Fruit fly (Drosophila melanogaster) whole organism, embryonic: Measurements from ENCODE around the gene CG15461.

Experiments used
- Aef1 ChIP-seq: fragments of 200-800 bp; sonication (Bioruptor generic); IDR thresholded peaks from 3 replicates; pipeline ENCODE4 v1.3.6; 2022; ENCODE audit warnings: missing biosample characterization, missing genetic modification characterization
- CG10431 ChIP-seq: fragments of 200-800 bp; sonication (Bioruptor generic); optimal IDR thresholded peaks from 3 replicates; lab custom pipeline; 2018; ENCODE audit warnings: missing biosample characterization, mild to moderate bottlenecking, missing genetic modification characterization
- CG11085 ChIP-seq: fragments of 200-800 bp; sonication (Bioruptor generic); IDR thresholded peaks from 2 replicates; pipeline ENCODE4 v1.3.6; 2022; ENCODE audit warnings: missing biosample characterization, missing genetic modification characterization
- CG13123 ChIP-seq: fragments of 200-800 bp; sonication (Bioruptor generic); optimal IDR thresholded peaks from 2 replicates; lab custom pipeline; 2016; ENCODE audit warnings: missing biosample characterization, missing genetic modification characterization
- CG13296 ChIP-seq: fragments of 200-800 bp; sonication (Bioruptor generic); optimal IDR thresholded peaks from 3 replicates; lab custom pipeline; 2018; ENCODE audit warnings: missing biosample characterization, mild to moderate bottlenecking, missing genetic modification characterization
- CG1529 ChIP-seq: fragments of 200-800 bp; sonication (Bioruptor generic); optimal IDR thresholded peaks from 3 replicates; lab custom pipeline; 2018; ENCODE audit warnings: missing biosample characterization, missing genetic modification characterization
- CG17361 ChIP-seq: fragments of 200-800 bp; sonication (Bioruptor generic); IDR thresholded peaks from 3 replicates; pipeline ENCODE4 v1.3.6; 2022; ENCODE audit warnings: missing biosample characterization, missing genetic modification characterization
- CG18619 ChIP-seq: fragments of 200-800 bp; sonication (Bioruptor generic); optimal IDR thresholded peaks from 3 replicates; lab custom pipeline; 2017; ENCODE audit warnings: missing biosample characterization, mild to moderate bottlenecking, missing genetic modification characterization
- CG31224 ChIP-seq: fragments of 200-800 bp; sonication (Bioruptor generic); IDR thresholded peaks from 2 replicates; pipeline ENCODE4 v1.3.6; 2022; ENCODE audit warnings: missing biosample characterization, missing genetic modification characterization
- CG32772 ChIP-seq: fragments of 200-800 bp; sonication (Bioruptor generic); IDR thresholded peaks from 2 replicates; pipeline ENCODE4 v1.3.6; 2022; ENCODE audit warnings: missing biosample characterization, missing genetic modification characterization
- CG33557 ChIP-seq: fragments of 200-800 bp; sonication (Bioruptor generic); optimal IDR thresholded peaks from 2 replicates; lab custom pipeline; 2019; ENCODE audit warnings: missing biosample characterization, mild to moderate bottlenecking, missing genetic modification characterization, moderate library complexity
- CG3847 ChIP-seq: fragments of 200-800 bp; sonication (Bioruptor generic); IDR thresholded peaks from 2 replicates; pipeline ENCODE4 v1.3.6; 2022; ENCODE audit warnings: missing biosample characterization, missing genetic modification characterization
- CG4404 ChIP-seq: fragments of 200-800 bp; sonication (Bioruptor generic); IDR thresholded peaks from 2 replicates; pipeline ENCODE4 v1.3.6; 2022; ENCODE audit warnings: missing biosample characterization, missing genetic modification characterization
- CG4617 ChIP-seq: fragments of 200-800 bp; sonication (Bioruptor generic); optimal IDR thresholded peaks from 3 replicates; lab custom pipeline; 2016; ENCODE audit warnings: missing biosample characterization, missing genetic modification characterization, borderline replicate concordance
- CG7556 ChIP-seq: fragments of 200-800 bp; sonication (Bioruptor generic); optimal IDR thresholded peaks from 2 replicates; lab custom pipeline; 2017; ENCODE audit warnings: missing biosample characterization, mild to moderate bottlenecking, missing genetic modification characterization
- CG7745 ChIP-seq: fragments of 200-800 bp; sonication (Bioruptor generic); optimal IDR thresholded peaks from 2 replicates; lab custom pipeline; 2018; ENCODE audit warnings: missing biosample characterization, mild to moderate bottlenecking, missing genetic modification characterization, moderate library complexity
- CG8089 ChIP-seq: fragments of 200-800 bp; sonication (Bioruptor generic); optimal IDR thresholded peaks from 3 replicates; lab custom pipeline; 2016; ENCODE audit warnings: missing biosample characterization, missing genetic modification characterization
- CG8944 ChIP-seq: fragments of 200-800 bp; sonication (Bioruptor generic); optimal IDR thresholded peaks from 3 replicates; lab custom pipeline; 2016; ENCODE audit warnings: missing biosample characterization, missing genetic modification characterization
- Camta ChIP-seq: fragments of 200-800 bp; sonication (Bioruptor generic); optimal IDR thresholded peaks from 2 replicates; lab custom pipeline; 2016; ENCODE audit warnings: missing biosample characterization, missing genetic modification characterization
- D19B ChIP-seq: fragments of 200-800 bp; sonication (Bioruptor generic); optimal IDR thresholded peaks from 2 replicates; lab custom pipeline; 2017; ENCODE audit warnings: missing biosample characterization, mild to moderate bottlenecking, missing genetic modification characterization
- Deaf1 ChIP-seq: fragments of 200-800 bp; optimal IDR thresholded peaks from 3 replicates; lab custom pipeline; 2019; ENCODE audit warnings: missing biosample characterization, mild to moderate bottlenecking, missing genetic modification characterization, moderate library complexity
- Dp ChIP-seq: fragments of 200-800 bp; sonication (Bioruptor generic); optimal IDR thresholded peaks from 2 replicates; lab custom pipeline; 2018; ENCODE audit warnings: missing biosample characterization, mild to moderate bottlenecking, missing genetic modification characterization, moderate library complexity
- Fer1 ChIP-seq: fragments of 200-800 bp; sonication (Bioruptor generic); optimal IDR thresholded peaks from 2 replicates; lab custom pipeline; 2017; ENCODE audit warnings: missing biosample characterization, mild to moderate bottlenecking, missing genetic modification characterization
- Gsc ChIP-seq: fragments of 200-800 bp; sonication (Bioruptor generic); IDR thresholded peaks from 2 replicates; pipeline ENCODE4 v1.3.6; 2022; ENCODE audit warnings: missing biosample characterization, missing genetic modification characterization
- Gug ChIP-seq: fragments of 200-800 bp; sonication (Bioruptor generic); IDR thresholded peaks from 4 replicates; pipeline ENCODE4 v1.3.6; 2022; ENCODE audit warnings: missing biosample characterization, missing genetic modification characterization
- Hmx ChIP-seq: fragments of 200-800 bp; sonication (Bioruptor generic); optimal IDR thresholded peaks from 2 replicates; lab custom pipeline; 2016; ENCODE audit warnings: missing biosample characterization, missing genetic modification characterization
- NfI ChIP-seq: fragments of 200-800 bp; sonication (Bioruptor generic); optimal IDR thresholded peaks from 3 replicates; lab custom pipeline; 2018; ENCODE audit warnings: missing biosample characterization, mild to moderate bottlenecking, missing genetic modification characterization, moderate library complexity
- Opbp ChIP-seq: fragments of 200-800 bp; sonication (Bioruptor generic); IDR thresholded peaks from 3 replicates; pipeline ENCODE4 v1.3.6; 2022; ENCODE audit warnings: missing biosample characterization, missing genetic modification characterization; ENCODE audit not compliant: partially characterized antibody
- Scr ChIP-seq: fragments of 200-800 bp; sonication (Bioruptor generic); IDR thresholded peaks from 2 replicates; pipeline ENCODE4 v1.3.6; 2022; ENCODE audit warnings: missing biosample characterization, missing genetic modification characterization; ENCODE audit not compliant: partially characterized antibody
- bbx ChIP-seq: fragments of 200-800 bp; sonication (Bioruptor generic); IDR thresholded peaks from 2 replicates; pipeline ENCODE4 v1.3.6; 2022; ENCODE audit warnings: missing biosample characterization, missing genetic modification characterization; ENCODE audit not compliant: partially characterized antibody
- cad ChIP-seq: fragments of >200 bp; optimal IDR thresholded peaks from 2 replicates; lab custom pipeline; 2017; ENCODE audit warnings: missing biosample characterization, missing genetic modification characterization
- cg ChIP-seq: fragments of 200-800 bp; sonication (Bioruptor generic); optimal IDR thresholded peaks from 3 replicates; lab custom pipeline; 2019; ENCODE audit warnings: missing biosample characterization, mild to moderate bottlenecking, missing genetic modification characterization, moderate library complexity
- crp ChIP-seq, 2 experiments: fragments of 200-800 bp; sonication (Bioruptor generic); optimal IDR thresholded peaks; 2 replicates in 1 of 2; 3 replicates in 1 of 2; lab custom pipeline; 2017; ENCODE audit warnings: missing biosample characterization in 2 of 2, missing genetic modification characterization in 2 of 2, mild to moderate bottlenecking in 1 of 2, moderate library complexity in 1 of 2
- ftz-f1 ChIP-seq: fragments of 200-800 bp; sonication (Bioruptor generic); optimal IDR thresholded peaks from 2 replicates; lab custom pipeline; 2016; ENCODE audit warnings: missing biosample characterization, missing genetic modification characterization
- her ChIP-seq: fragments of 200-800 bp; sonication (Bioruptor generic); optimal IDR thresholded peaks from 2 replicates; lab custom pipeline; 2016; ENCODE audit warnings: missing biosample characterization, missing genetic modification characterization
- hkb ChIP-seq, 2 experiments: fragments of 200-800 bp in 1 of 2; fragments of >200 bp in 1 of 2; sonication (Bioruptor generic) in 1 of 2; IDR thresholded peaks in 1 of 2; optimal IDR thresholded peaks in 1 of 2; 2 replicates each; pipeline versions ENCODE4 v1.3.6 to Lab custom; 2017 to 2022; ENCODE audit warnings: missing biosample characterization in 1 of 2, missing genetic modification characterization in 1 of 2
- hth ChIP-seq: fragments of >200 bp; optimal IDR thresholded peaks from 2 replicates; lab custom pipeline; 2017; ENCODE audit warnings: inconsistent platforms
- inv ChIP-seq: fragments of 200-800 bp; sonication (Bioruptor generic); IDR thresholded peaks from 2 replicates; pipeline ENCODE4 v1.3.6; 2022; ENCODE audit warnings: missing biosample characterization, missing genetic modification characterization; ENCODE audit not compliant: partially characterized antibody
- nerfin-1 ChIP-seq: fragments of 200-800 bp; sonication (Bioruptor generic); optimal IDR thresholded peaks from 3 replicates; lab custom pipeline; 2019; ENCODE audit warnings: missing biosample characterization, mild to moderate bottlenecking, missing genetic modification characterization, moderate library complexity
- nmo ChIP-seq: fragments of 200-800 bp; sonication (Bioruptor generic); optimal IDR thresholded peaks from 2 replicates; lab custom pipeline; 2018; ENCODE audit warnings: missing biosample characterization, mild to moderate bottlenecking, missing genetic modification characterization, moderate library complexity
- odd ChIP-seq: fragments of 200-800 bp; sonication (Bioruptor generic); optimal IDR thresholded peaks from 2 replicates; lab custom pipeline; 2017; ENCODE audit warnings: missing biosample characterization, mild to moderate bottlenecking, missing genetic modification characterization
- peb ChIP-seq: fragments of 200-800 bp; sonication (Bioruptor generic); IDR thresholded peaks from 2 replicates; pipeline ENCODE4 v1.3.6; 2022; ENCODE audit warnings: missing biosample characterization, missing genetic modification characterization
- pho ChIP-seq: fragments of 200-800 bp; sonication (Bioruptor generic); optimal IDR thresholded peaks from 2 replicates; lab custom pipeline; 2016; ENCODE audit warnings: missing biosample characterization, missing genetic modification characterization
- pzg ChIP-seq: fragments of 200-800 bp; sonication (Bioruptor generic); optimal IDR thresholded peaks from 3 replicates; lab custom pipeline; 2018; ENCODE audit warnings: missing biosample characterization, mild to moderate bottlenecking, missing genetic modification characterization, moderate library complexity
- sd ChIP-seq: fragments of 200-800 bp; sonication (Bioruptor generic); optimal IDR thresholded peaks from 3 replicates; lab custom pipeline; 2018; ENCODE audit warnings: missing biosample characterization, mild to moderate bottlenecking, missing genetic modification characterization, moderate library complexity
- sens-2 ChIP-seq: fragments of 200-800 bp; sonication (Bioruptor generic); IDR thresholded peaks from 2 replicates; pipeline ENCODE4 v1.3.6; 2022; ENCODE audit warnings: missing biosample characterization, missing genetic modification characterization
- seq ChIP-seq: fragments of 200-800 bp; sonication (Bioruptor generic); IDR thresholded peaks from 2 replicates; pipeline ENCODE4 v1.3.6; 2022; ENCODE audit warnings: missing biosample characterization, missing genetic modification characterization
- sqz ChIP-seq: fragments of 200-800 bp; sonication (Bioruptor generic); optimal IDR thresholded peaks from 3 replicates; lab custom pipeline; 2018; ENCODE audit warnings: missing biosample characterization, mild to moderate bottlenecking, missing genetic modification characterization
- tio ChIP-seq: fragments of 200-800 bp; sonication (Bioruptor generic); optimal IDR thresholded peaks from 2 replicates; lab custom pipeline; 2017; ENCODE audit warnings: missing biosample characterization, missing genetic modification characterization, inconsistent platforms
- tna ChIP-seq: fragments of 200-800 bp; sonication (Bioruptor generic); IDR thresholded peaks from 2 replicates; pipeline ENCODE4 v1.3.6; 2022; ENCODE audit warnings: missing biosample characterization, missing genetic modification characterization; ENCODE audit not compliant: partially characterized antibody
- trh ChIP-seq: fragments of 200-800 bp; sonication (Bioruptor generic); optimal IDR thresholded peaks from 2 replicates; lab custom pipeline; 2016; ENCODE audit warnings: missing biosample characterization, missing genetic modification characterization

CG15461 gene

DNA sequence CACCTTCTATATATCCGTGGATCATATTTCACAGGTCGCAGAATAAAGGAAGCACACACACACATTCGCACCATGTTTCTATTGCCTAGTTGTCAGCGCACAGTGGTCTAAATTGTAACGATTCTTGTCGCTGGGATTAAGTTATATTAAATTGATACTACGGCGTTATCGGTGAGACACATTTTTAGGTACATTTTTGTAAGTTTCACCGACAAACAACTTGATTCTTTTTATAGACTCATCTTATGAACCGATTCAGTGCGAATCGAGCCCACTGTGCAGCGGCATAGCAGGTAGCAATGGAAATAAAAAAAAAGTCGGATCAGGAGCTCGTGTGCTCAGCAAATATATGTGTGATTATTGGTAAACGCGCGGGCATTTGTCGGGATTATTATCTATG is 5.6 kb upstream of the CG15461 start (continued):
- TF ChIP-seq bbx (no peak), sqz (GFP tag; lab: Kevin White, UChicago) (no peak), CG13296 (GFP tag; lab: Kevin White, UChicago) (no peak), peb (no peak), sens-2 (peak; percentile 46; the same call in 1 of the 2 replicates), ftz-f1 (GFP tag; lab: Kevin White, UChicago) (no peak), CG13123 (peak; percentile 26), sd (tag; lab: Kevin White, UChicago) (no peak), nerfin-1 (tag; lab: Kevin White, UChicago) (no peak), CG33557 (no peak), CG17361 (GFP tag; lab: Robert Waterston, UW) (no peak), her (GFP tag; lab: Kevin White, UChicago) (peak; percentile 65), inv (GFP tag; lab: Robert Waterston, UW) (no peak), Scr (GFP tag; lab: Robert Waterston, UW) (no peak), hth (lab: Kevin White, UChicago) (no peak), CG4404 (GFP tag; lab: Robert Waterston, UW) (0 out of 2 replicates have a peak, but pooled peaks have one; percentile 24), CG8944 (GFP tag; lab: Kevin White, UChicago) (peak; percentile 76), Fer1 (GFP tag; lab: Kevin White, UChicago) (peak; percentile 60), nmo (GFP tag; lab: Kevin White, UChicago) (peak; percentile 63), pho (peak; percentile 67), Gsc (GFP tag; lab: Robert Waterston, UW) (no peak), cad (GFP tag; lab: Kevin White, UChicago) (no peak), seq (peak; percentile 61), hkb (optimal IDR thresholded peaks at IDR 0.05; lab: Kevin White, UChicago) (no peak), hkb (GFP tag; IDR thresholded peaks at IDR 0.05; lab: Robert Waterston, UW) (peak; percentile 80), D19B (GFP tag; lab: Kevin White, UChicago) (peak; percentile 23), CG8089 (GFP tag; lab: Kevin White, UChicago) (peak; percentile 48), odd (peak; percentile 25), CG18619 (GFP tag; lab: Kevin White, UChicago) (peak; percentile 33), CG1529 (GFP tag; lab: Kevin White, UChicago) (no peak), Hmx (no peak), CG11085 (GFP tag; lab: Robert Waterston, UW) (no peak), CG32772 (0 out of 2 replicates have a peak, but pooled peaks have one; percentile 33), Deaf1 (tag; lab: Kevin White, UChicago) (no peak), pzg (no peak), CG7745 (tag; lab: Kevin White, UChicago) (no peak), tio (GFP tag; lab: Kevin White, UChicago) (no peak), Opbp (no peak), CG7556 (GFP tag; lab: Kevin White, UChicago) (no peak), tna (GFP tag; lab: Robert Waterston, UW) (no peak), CG31224 (0 out of 2 replicates have a peak, but pooled peaks have one; percentile 25), Aef1 (GFP tag; lab: Robert Waterston, UW) (peak; percentile 69), trh (peak; percentile 36), NfI (peak; percentile 73), Camta (GFP tag; lab: Kevin White, UChicago) (peak; percentile 72), crp (GFP tag; optimal IDR thresholded peaks at IDR 0.05; lab: Kevin White, UChicago) (no peak), CG4617 (GFP tag; lab: Kevin White, UChicago) (no peak), Gug (no peak), Dp (GFP tag; lab: Kevin White, UChicago) (no peak), CG3847 (GFP tag; lab: Robert Waterston, UW) (peak; percentile 45; the same call in 1 of the 2 replicates), cg (no peak), CG10431 (GFP tag; lab: Kevin White, UChicago) (no peak)
